Worm (Caenorhabditis elegans) whole organism, young adult: ENCODE measurements around the gene mbk-2.
A peak's percentile ranks its signal among the peaks of the same experiment; 100 is the strongest.

ENCODE experiments used
- B0019.2 ChIP-seq: fragments of 200-800 bp; sonication (Bioruptor generic); conservative IDR thresholded peaks from 2 replicates; pipeline ENCODE4 v1.3.6; 2022; ENCODE audit warnings: missing genetic modification reagents, missing genetic modification characterization, missing compliant biosample characterization
- F52B5.7 ChIP-seq: sonication (generic microtip); optimal IDR thresholded peaks from 2 replicates; lab custom pipeline; 2016; ENCODE audit warnings: mild to moderate bottlenecking, missing genetic modification characterization, missing compliant biosample characterization
- F57C9.4 ChIP-seq: sonication (generic microtip); optimal IDR thresholded peaks from 2 replicates; lab custom pipeline; 2017; ENCODE audit warnings: mild to moderate bottlenecking, missing genetic modification characterization, missing compliant biosample characterization
- aptf-2 ChIP-seq: fragments of 200-800 bp; sonication (Bioruptor generic); conservative IDR thresholded peaks from 2 replicates; pipeline ENCODE4 v1.3.6; 2022; ENCODE audit warnings: missing genetic modification reagents, missing genetic modification characterization, missing compliant biosample characterization
- aptf-3 ChIP-seq: fragments of 200-800 bp; sonication (Bioruptor generic); IDR thresholded peaks from 2 replicates; pipeline ENCODE4 v1.3.6; 2022; ENCODE audit warnings: missing genetic modification characterization, missing compliant biosample characterization
- athp-1 ChIP-seq: sonication (generic microtip); optimal IDR thresholded peaks from 2 replicates; lab custom pipeline; 2017; ENCODE audit warnings: mild to moderate bottlenecking, missing genetic modification characterization, missing compliant biosample characterization
- attf-5 ChIP-seq: fragments of 200-800 bp; sonication (Bioruptor generic); optimal IDR thresholded peaks from 2 replicates; lab custom pipeline; 2018; ENCODE audit warnings: mild to moderate bottlenecking, missing genetic modification characterization, missing compliant biosample characterization
- attf-6 ChIP-seq: fragments of 200-800 bp; sonication (Bioruptor generic); IDR thresholded peaks from 2 replicates; pipeline ENCODE4 v1.3.6; 2022; ENCODE audit warnings: missing genetic modification reagents, missing genetic modification characterization, missing compliant biosample characterization
- cebp-1 ChIP-seq, 2 experiments: fragments of 200-800 bp in 1 of 2; sonication (Bioruptor generic) in 1 of 2; sonication (generic microtip) in 1 of 2; IDR thresholded peaks in 1 of 2; optimal IDR thresholded peaks in 1 of 2; 2 replicates each; pipeline versions ENCODE4 v1.3.6 to Lab custom; 2017 to 2022; ENCODE audit warnings: missing compliant biosample characterization in 2 of 2, missing genetic modification characterization in 2 of 2, mild to moderate bottlenecking in 1 of 2, missing genetic modification reagents in 1 of 2, moderate library complexity in 1 of 2
- ceh-58 ChIP-seq: fragments of 200-800 bp; sonication (Bioruptor generic); IDR thresholded peaks from 2 replicates; pipeline ENCODE4 v1.3.6; 2022; ENCODE audit warnings: missing genetic modification characterization, missing compliant biosample characterization
- ceh-79 ChIP-seq: sonication (generic microtip); optimal IDR thresholded peaks from 2 replicates; lab custom pipeline; 2017; ENCODE audit warnings: mild to moderate bottlenecking, missing genetic modification characterization, missing compliant biosample characterization
- ceh-91 ChIP-seq: fragments of 200-800 bp; sonication (Bioruptor generic); IDR thresholded peaks from 2 replicates; pipeline ENCODE4 v1.3.6; 2022; ENCODE audit warnings: missing genetic modification reagents, missing genetic modification characterization, missing compliant biosample characterization
- die-1 ChIP-seq: sonication (generic microtip); optimal IDR thresholded peaks from 2 replicates; lab custom pipeline; 2016; ENCODE audit warnings: missing genotype, mild to moderate bottlenecking, missing genetic modification characterization, missing compliant biosample characterization
- dox-1 ChIP-seq: fragments of 200-800 bp; sonication (Bioruptor generic); IDR thresholded peaks from 2 replicates; pipeline ENCODE4 v1.3.6; 2022; ENCODE audit warnings: missing genetic modification reagents, missing genetic modification characterization, missing compliant biosample characterization
- dpff-1 ChIP-seq: sonication (generic microtip); optimal IDR thresholded peaks from 2 replicates; lab custom pipeline; 2017; ENCODE audit warnings: mild to moderate bottlenecking, missing genetic modification characterization, missing compliant biosample characterization
- egl-18 ChIP-seq: fragments of 200-800 bp; sonication (Bioruptor generic); IDR thresholded peaks from 2 replicates; pipeline ENCODE4 v1.3.6; 2022; ENCODE audit warnings: missing genetic modification reagents, missing genetic modification characterization, missing compliant biosample characterization
- ekl-4 ChIP-seq: fragments of 200-800 bp; sonication (Bioruptor generic); IDR thresholded peaks from 2 replicates; pipeline ENCODE4 v1.3.6; 2022; ENCODE audit warnings: missing genetic modification reagents, missing genetic modification characterization, missing compliant biosample characterization
- ets-4 ChIP-seq: fragments of 200-800 bp; sonication (Bioruptor generic); optimal IDR thresholded peaks from 2 replicates; lab custom pipeline; 2018; ENCODE audit warnings: mild to moderate bottlenecking, missing genetic modification characterization, missing compliant biosample characterization
- hmg-1.2 ChIP-seq: fragments of 200-800 bp; sonication (Bioruptor generic); IDR thresholded peaks from 2 replicates; pipeline ENCODE4 v1.3.6; 2022; ENCODE audit warnings: missing genetic modification reagents, missing genetic modification characterization, missing compliant biosample characterization
- let-526 ChIP-seq: fragments of 200-800 bp; sonication (Bioruptor generic); IDR thresholded peaks from 2 replicates; pipeline ENCODE4 v1.3.6; 2022; ENCODE audit warnings: missing genetic modification reagents, missing genetic modification characterization, missing compliant biosample characterization
- lin-26 ChIP-seq: fragments of 200-800 bp; sonication (Bioruptor generic); IDR thresholded peaks from 2 replicates; pipeline ENCODE4 v1.3.6; 2022; ENCODE audit warnings: missing genetic modification reagents, missing genetic modification characterization, missing compliant biosample characterization
- lin-40 ChIP-seq: sonication (generic microtip); optimal IDR thresholded peaks from 2 replicates; lab custom pipeline; 2016; ENCODE audit warnings: missing genetic modification characterization, mild to moderate bottlenecking, missing compliant biosample characterization, missing genotype, missing genetic modification reagents
- lsy-27 ChIP-seq: sonication (generic microtip); optimal IDR thresholded peaks from 2 replicates; lab custom pipeline; 2017; ENCODE audit warnings: missing genetic modification characterization, mild to moderate bottlenecking, missing compliant biosample characterization, antibody characterized with exemption, missing genotype, borderline replicate concordance; ENCODE audit not compliant: insufficient read depth
- madf-6 ChIP-seq: fragments of 200-800 bp; sonication (Bioruptor generic); IDR thresholded peaks from 2 replicates; pipeline ENCODE4 v1.3.6; 2022; ENCODE audit warnings: missing genetic modification reagents, missing genetic modification characterization, missing compliant biosample characterization
- mcd-1 ChIP-seq: fragments of 200-800 bp; sonication (Bioruptor generic); IDR thresholded peaks from 2 replicates; pipeline ENCODE4 v1.3.6; 2022; ENCODE audit warnings: missing genetic modification reagents, missing genetic modification characterization, missing compliant biosample characterization
- mel-28 ChIP-seq: sonication (generic microtip); optimal IDR thresholded peaks from 2 replicates; lab custom pipeline; 2016; ENCODE audit warnings: borderline replicate concordance, mild to moderate bottlenecking, missing genetic modification characterization, missing compliant biosample characterization
- mes-4 ChIP-seq: sonication (generic microtip); optimal IDR thresholded peaks from 2 replicates; lab custom pipeline; 2016; ENCODE audit warnings: missing genotype, missing genetic modification characterization, missing compliant biosample characterization
- nhr-179 ChIP-seq: sonication (generic microtip); optimal IDR thresholded peaks from 2 replicates; lab custom pipeline; 2016; ENCODE audit warnings: mild to moderate bottlenecking, missing genetic modification characterization, missing compliant biosample characterization
- nhr-80 ChIP-seq: sonication (generic microtip); optimal IDR thresholded peaks from 2 replicates; lab custom pipeline; 2016; ENCODE audit warnings: missing genetic modification characterization, missing compliant biosample characterization
- pha-4 ChIP-seq: fragments of 150-350 bp; sonication (generic microtip); optimal IDR thresholded peaks from 2 replicates; lab custom pipeline; 2014; ENCODE audit warnings: missing biosample characterization, missing genetic modification reagents, missing genetic modification characterization
- sptf-2 ChIP-seq: fragments of 200-800 bp; sonication (Bioruptor generic); optimal IDR thresholded peaks from 2 replicates; lab custom pipeline; 2018; ENCODE audit warnings: mild to moderate bottlenecking, missing genetic modification characterization, missing compliant biosample characterization
- ztf-25 ChIP-seq: fragments of 200-800 bp; sonication (Bioruptor generic); IDR thresholded peaks from 2 replicates; pipeline ENCODE4 v1.3.6; 2022; ENCODE audit warnings: missing genetic modification reagents, missing genetic modification characterization, missing compliant biosample characterization
- ztf-28 ChIP-seq: fragments of 200-800 bp; sonication (Bioruptor generic); IDR thresholded peaks from 2 replicates; pipeline ENCODE4 v1.3.6; 2022; ENCODE audit warnings: missing genetic modification reagents, missing genetic modification characterization, missing compliant biosample characterization
- ztf-3 ChIP-seq: fragments of 200-800 bp; sonication (Bioruptor generic); optimal IDR thresholded peaks from 2 replicates; lab custom pipeline; 2018; ENCODE audit warnings: mild to moderate bottlenecking, missing genetic modification characterization, missing compliant biosample characterization
- ztf-6 ChIP-seq: fragments of 200-800 bp; sonication (Bioruptor generic); IDR thresholded peaks from 2 replicates; pipeline ENCODE4 v1.3.6; 2022; ENCODE audit warnings: missing genetic modification reagents, missing genetic modification characterization, missing compliant biosample characterization

The mbk-2 gene

DNA sequence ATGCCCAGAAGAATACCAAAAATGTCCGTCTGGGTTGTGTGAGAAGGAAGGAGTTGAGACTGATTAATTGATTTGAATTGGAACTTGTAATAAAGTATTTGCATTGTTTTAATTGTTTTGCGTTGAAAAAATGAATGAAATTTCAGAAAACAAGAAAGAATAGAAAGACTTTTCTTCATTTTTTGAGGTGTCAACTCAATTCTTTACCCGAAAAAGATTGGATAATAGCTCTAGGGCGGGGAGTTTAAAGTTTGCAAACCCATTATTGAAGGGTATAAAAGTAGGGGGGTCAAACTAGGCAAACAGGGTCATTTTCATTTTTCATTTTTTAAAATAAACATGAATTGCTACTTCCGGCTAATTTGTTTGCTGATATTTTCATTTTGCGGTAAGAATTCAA is 39.2 kb downstream of the mbk-2 start, which contains the start of gene scl-10:
scl-10 (plus strand) TSS at position 301 of the 400 bp plus-strand sequence.
- no peak for TF ChIP-seq aptf-2 (GFP tag; lab: Robert Waterston, UW)
- TF ChIP-seq nhr-179 (tag; lab: Kevin White, UChicago): no peak
- TF ChIP-seq lin-40 (tag; lab: Kevin White, UChicago): no peak

DNA sequence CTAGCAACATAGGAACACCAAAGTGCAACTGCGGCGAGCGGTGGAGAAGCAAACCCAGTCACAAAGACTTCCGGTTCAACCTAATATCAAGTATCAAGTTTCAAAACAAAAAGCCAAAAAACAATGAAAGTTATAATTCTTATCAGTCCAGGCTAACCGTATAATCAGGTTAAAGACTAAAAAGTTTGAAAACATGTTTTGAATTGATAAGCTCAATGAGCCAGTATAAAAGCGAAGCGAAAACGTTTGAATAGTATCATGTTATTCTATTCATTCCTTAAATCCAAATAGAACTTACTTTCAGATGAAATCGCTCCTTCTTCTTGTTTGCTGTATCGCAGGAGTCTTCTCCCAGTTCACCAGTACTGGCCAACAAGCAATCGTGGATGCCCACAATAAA is 42.1 kb downstream of the mbk-2 start, which contains the start of gene scl-11:
scl-11 (plus strand) TSS at position 301 of the 400 bp plus-strand sequence.
- no peak for TF ChIP-seq nhr-80 (tag; lab: Kevin White, UChicago)
- TF ChIP-seq pha-4 (tag; lab: Kevin White, UChicago): no peak
- no peak for TF ChIP-seq ceh-79
- no peak for TF ChIP-seq madf-6
- TF ChIP-seq cebp-1 (GFP tag; IDR thresholded peaks at IDR 0.05; lab: Robert Waterston, UW): no peak
- TF ChIP-seq cebp-1 (tag; optimal IDR thresholded peaks at IDR 0.05; lab: Kevin White, UChicago): no peak
- TF ChIP-seq ztf-3 (GFP tag; lab: Kevin White, UChicago): no peak
- TF ChIP-seq aptf-2 (GFP tag; lab: Robert Waterston, UW): no peak
- TF ChIP-seq ztf-28 (GFP tag; lab: Robert Waterston, UW): no peak

DNA sequence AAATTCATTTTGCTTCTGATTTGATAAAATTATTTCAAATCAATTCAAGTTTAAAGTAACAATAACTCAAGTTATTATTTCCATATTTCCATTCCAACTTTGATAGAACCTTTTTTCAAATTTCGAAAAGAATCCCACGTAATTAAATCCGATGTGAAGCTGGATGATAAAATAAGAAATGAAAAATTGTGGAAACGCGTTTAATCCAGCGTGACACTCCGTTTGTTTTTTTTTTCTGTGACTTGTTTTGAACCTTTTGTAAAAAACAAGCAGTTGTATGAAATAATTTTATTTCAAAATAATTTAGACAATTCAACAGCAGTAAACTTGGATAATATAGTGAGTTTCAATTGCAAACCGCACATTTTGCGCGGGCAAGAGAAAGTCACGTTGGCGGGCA is 43.6 kb downstream of the mbk-2 start, which contains the start of gene F49E11.7:
F49E11.7 (plus strand) TSS at position 301 of the 400 bp plus-strand sequence.
- no peak for TF ChIP-seq mes-4 (tag; lab: Kevin White, UChicago)
- no peak for TF ChIP-seq dpff-1 (tag; lab: Kevin White, UChicago)
- no peak for TF ChIP-seq let-526 (GFP tag; lab: Robert Waterston, UW)
- TF ChIP-seq lin-26 (GFP tag; lab: Robert Waterston, UW): no peak
- TF ChIP-seq ztf-25: no peak
- no peak for TF ChIP-seq lsy-27
- TF ChIP-seq aptf-3: no peak
- no peak for TF ChIP-seq egl-18
- TF ChIP-seq attf-5 (GFP tag; lab: Kevin White, UChicago): no peak
- no peak for TF ChIP-seq ceh-91 (GFP tag; lab: Robert Waterston, UW)
- TF ChIP-seq attf-6 (GFP tag; lab: Robert Waterston, UW): no peak
- no peak for TF ChIP-seq mcd-1 (GFP tag; lab: Robert Waterston, UW)
- no peak for TF ChIP-seq mel-28
- no peak for TF ChIP-seq athp-1 (tag; lab: Kevin White, UChicago)
- TF ChIP-seq die-1 (tag; lab: Kevin White, UChicago): no peak
- TF ChIP-seq sptf-2 (GFP tag; lab: Kevin White, UChicago): no peak
- TF ChIP-seq hmg-1.2: no peak
- no peak for TF ChIP-seq B0019.2 (GFP tag; lab: Robert Waterston, UW)
- TF ChIP-seq ekl-4 (GFP tag; lab: Robert Waterston, UW): no peak
- no peak for TF ChIP-seq ets-4

DNA sequence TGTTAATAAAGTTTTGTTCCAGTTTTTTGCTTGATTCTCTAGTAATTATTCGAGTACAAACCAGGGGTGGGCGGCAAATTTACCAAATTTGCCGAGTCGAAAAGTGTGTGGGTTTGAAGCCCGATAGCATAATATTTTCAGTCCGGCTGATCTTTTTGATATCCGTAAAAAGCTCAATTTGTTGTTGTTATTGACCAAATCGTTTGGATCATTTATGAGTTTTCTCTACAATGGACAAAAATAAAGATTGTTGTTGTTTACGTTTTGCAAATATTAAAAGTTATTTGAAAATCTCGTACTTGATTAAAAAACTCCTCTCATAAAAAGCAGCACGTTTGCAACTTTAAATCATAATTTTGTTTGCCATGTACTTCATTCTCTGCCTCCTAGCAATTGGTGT is 47.1 kb downstream of the mbk-2 start, which contains the start of gene scl-1:
scl-1 (plus strand) TSS at position 301 of the 400 bp plus-strand sequence.
- TF ChIP-seq ztf-6 (GFP tag; lab: Robert Waterston, UW) (no peak), F52B5.7 (tag; lab: Kevin White, UChicago) (no peak)
- TF ChIP-seq, all 124 proteins: peak for 0

DNA sequence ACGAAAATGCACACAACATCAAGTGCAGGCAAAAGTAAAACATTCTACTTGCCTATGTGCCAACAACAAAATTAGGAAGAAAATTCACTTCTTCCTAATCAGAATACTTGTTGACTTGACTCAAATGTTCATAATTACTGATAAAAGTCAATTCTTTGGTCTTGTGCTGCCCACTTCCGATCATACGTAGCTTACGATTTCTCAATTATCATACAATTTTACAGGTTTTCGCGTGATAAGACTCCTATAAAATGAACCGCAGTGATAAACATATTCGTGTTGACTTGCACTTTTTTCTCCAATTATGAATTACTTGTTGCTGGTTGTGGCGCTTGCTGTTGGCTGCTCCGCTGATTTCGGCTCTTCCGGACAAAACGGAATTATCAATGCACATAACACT is 48.5 kb downstream of the mbk-2 start, which contains the start of gene scl-2:
scl-2 (plus strand) TSS at position 293 of the 400 bp plus-strand sequence.
- TF ChIP-seq lsy-27 (no peak), nhr-80 (tag; lab: Kevin White, UChicago) (peak; percentile 80), mel-28 (no peak), ztf-3 (GFP tag; lab: Kevin White, UChicago) (no peak), ceh-58 (no peak), pha-4 (tag; lab: Kevin White, UChicago) (peak; percentile 74), F57C9.4 (tag; lab: Kevin White, UChicago) (no peak), ztf-25 (no peak), dox-1 (peak; percentile 15; the same call in 1 of the 2 replicates)
